Worm (Caenorhabditis elegans) whole organism, midembryonic: Measurements from ENCODE around the gene ZC373.3.

Experiments used
- T22C8.4 ChIP-seq: fragments of 200-800 bp; sonication (Bioruptor generic); IDR thresholded peaks from 2 replicates; pipeline ENCODE4 v1.3.6; 2022; ENCODE audit warnings: missing genetic modification characterization, missing compliant biosample characterization
- cog-1 ChIP-seq: sonication (generic microtip); optimal IDR thresholded peaks from 2 replicates; lab custom pipeline; 2016; ENCODE audit warnings: missing genetic modification characterization, missing compliant biosample characterization
- flt-1 ChIP-seq: fragments of 200-800 bp; sonication (Bioruptor generic); IDR thresholded peaks from 2 replicates; pipeline ENCODE4 v1.3.6; 2022; ENCODE audit warnings: missing genetic modification characterization, missing compliant biosample characterization
- klf-2 ChIP-seq: fragments of 200-800 bp; sonication (Bioruptor generic); conservative IDR thresholded peaks from 2 replicates; pipeline ENCODE4 v1.3.6; 2022; ENCODE audit warnings: missing genetic modification reagents, missing genetic modification characterization, missing compliant biosample characterization
- med-1 ChIP-seq: sonication (generic microtip); optimal IDR thresholded peaks from 2 replicates; lab custom pipeline; 2017; ENCODE audit warnings: missing genetic modification characterization, mild to moderate bottlenecking, missing compliant biosample characterization, antibody characterized with exemption, missing genetic modification reagents; ENCODE audit not compliant: insufficient read depth
- ref-1 ChIP-seq: fragments of 200-800 bp; sonication (Bioruptor generic); conservative IDR thresholded peaks from 2 replicates; pipeline ENCODE4 v1.3.6; 2022; ENCODE audit warnings: missing genetic modification reagents, missing genetic modification characterization, missing compliant biosample characterization
- tab-1 ChIP-seq: fragments of 200-800 bp; sonication (Bioruptor generic); IDR thresholded peaks from 2 replicates; pipeline ENCODE4 v1.3.6; 2022; ENCODE audit warnings: missing genetic modification characterization, missing compliant biosample characterization
- ztf-23 ChIP-seq: fragments of 200-800 bp; sonication (Bioruptor generic); IDR thresholded peaks from 2 replicates; pipeline ENCODE4 v1.3.6; 2022; ENCODE audit warnings: missing genetic modification reagents, missing genetic modification characterization, missing compliant biosample characterization
- ztf-29 ChIP-seq: fragments of 200-800 bp; sonication (Bioruptor generic); IDR thresholded peaks from 2 replicates; pipeline ENCODE4 v1.3.6; 2022; ENCODE audit warnings: missing genetic modification reagents, missing genetic modification characterization, missing compliant biosample characterization

The ZC373.3 gene

ce11 chrX:10051625-10052024 lies 8.7 kb upstream of the ZC373.3 start:
- TF ChIP-seq med-1 (GFP tag; lab: Kevin White, UChicago), result no peak
- no peak for TF ChIP-seq tab-1
- no peak for TF ChIP-seq klf-2 (GFP tag; lab: Robert Waterston, UW)
- TF ChIP-seq ztf-29 (GFP tag; lab: Robert Waterston, UW), result no peak
- no peak for TF ChIP-seq cog-1 (tag; lab: Kevin White, UChicago)
- no peak for TF ChIP-seq flt-1 (GFP tag; lab: Robert Waterston, UW)
- TF ChIP-seq ref-1 (GFP tag; lab: Robert Waterston, UW), result no peak
- no peak for TF ChIP-seq T22C8.4 (GFP tag; lab: Robert Waterston, UW)
- TF ChIP-seq ztf-23 (GFP tag; lab: Robert Waterston, UW), result no peak

- TF ChIP-seq ztf-29 (GFP tag; lab: Robert Waterston, UW) (no peak), ztf-23 (GFP tag; lab: Robert Waterston, UW) (no peak), med-1 (GFP tag; lab: Kevin White, UChicago) (no peak), flt-1 (GFP tag; lab: Robert Waterston, UW) (no peak), tab-1 (no peak)
Observed at ce11 chrX:10053742-10054409, 6.4 kb upstream of the ZC373.3 start, which contains the start of gene cbs-1. Gene cbs-1, plus strand, starts transcription at chrX:10054275.

DNA sequence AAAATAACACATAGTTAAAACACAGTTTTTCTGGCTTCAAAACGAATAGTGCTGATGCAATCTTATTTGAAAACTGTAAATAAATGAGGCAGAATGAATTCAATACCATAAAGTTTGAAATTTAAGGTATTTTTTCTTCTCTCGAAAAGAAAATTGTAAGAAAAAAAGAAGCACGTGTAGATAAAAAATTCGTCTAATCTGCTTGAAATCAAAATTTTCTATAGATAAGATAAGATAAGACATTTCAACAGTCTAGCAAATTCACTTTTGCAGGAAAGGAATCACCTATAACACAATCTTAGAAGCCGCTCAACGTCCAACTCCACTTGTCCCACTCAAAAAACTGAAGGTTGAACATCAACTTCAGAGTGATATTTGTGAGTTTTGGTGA lies 5.9 kb upstream of the ZC373.3 start:
- TF ChIP-seq ref-1 (GFP tag; lab: Robert Waterston, UW) (no peak), T22C8.4 (GFP tag; lab: Robert Waterston, UW) (no peak), tab-1 (no peak), ztf-29 (GFP tag; lab: Robert Waterston, UW) (no peak), cog-1 (tag; lab: Kevin White, UChicago) (no peak), flt-1 (GFP tag; lab: Robert Waterston, UW) (no peak), med-1 (GFP tag; lab: Kevin White, UChicago) (no peak), ztf-23 (GFP tag; lab: Robert Waterston, UW) (no peak), klf-2 (GFP tag; lab: Robert Waterston, UW) (no peak)

ce11 chrX:10058332-10058731 lies 2.0 kb upstream of the ZC373.3 start, which contains the start of gene ZC373.2:
Gene ZC373.2, minus strand, starts transcription at chrX:10058432.
- TF ChIP-seq klf-2 (GFP tag; lab: Robert Waterston, UW), result no peak
- no peak for TF ChIP-seq flt-1 (GFP tag; lab: Robert Waterston, UW)
- no peak for TF ChIP-seq cog-1 (tag; lab: Kevin White, UChicago)
- no peak for TF ChIP-seq ref-1 (GFP tag; lab: Robert Waterston, UW)
- no peak for TF ChIP-seq tab-1
- TF ChIP-seq ztf-29 (GFP tag; lab: Robert Waterston, UW), result no peak
- no peak for TF ChIP-seq ztf-23 (GFP tag; lab: Robert Waterston, UW)
- no peak for TF ChIP-seq T22C8.4 (GFP tag; lab: Robert Waterston, UW)
- TF ChIP-seq med-1 (GFP tag; lab: Kevin White, UChicago), result no peak

DNA sequence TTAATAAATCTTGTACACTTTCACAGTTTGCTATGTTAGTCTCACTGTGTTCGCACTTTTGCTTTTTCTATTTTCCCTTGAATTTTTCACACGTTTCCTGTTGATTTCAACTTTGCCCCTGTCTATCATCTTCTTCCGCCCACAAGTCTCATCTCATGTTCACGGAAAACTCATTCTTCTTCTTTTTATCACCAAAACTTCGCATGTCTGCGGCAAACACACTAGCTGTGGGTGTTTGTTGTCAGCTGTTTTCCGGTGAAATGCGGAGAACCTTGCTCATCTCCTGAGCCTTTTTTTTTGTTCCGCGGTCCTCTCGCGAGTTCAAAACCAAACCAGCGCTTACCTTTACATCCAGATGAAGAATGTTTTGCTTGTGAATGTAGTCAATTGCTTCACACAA lies 8.1 kb downstream of the ZC373.3 start:
- no peak for TF ChIP-seq tab-1
- TF ChIP-seq klf-2 (GFP tag; lab: Robert Waterston, UW), result no peak
- TF ChIP-seq ztf-23 (GFP tag; lab: Robert Waterston, UW), result no peak

- no peak for TF ChIP-seq flt-1 (GFP tag; lab: Robert Waterston, UW)
- TF ChIP-seq cog-1 (tag; lab: Kevin White, UChicago), result no peak
- TF ChIP-seq ztf-29 (GFP tag; lab: Robert Waterston, UW), result no peak
- TF ChIP-seq ref-1 (GFP tag; lab: Robert Waterston, UW), result no peak
- no peak for TF ChIP-seq T22C8.4 (GFP tag; lab: Robert Waterston, UW)
- TF ChIP-seq klf-2 (GFP tag; lab: Robert Waterston, UW), result no peak
- no peak for TF ChIP-seq tab-1
- no peak for TF ChIP-seq ztf-23 (GFP tag; lab: Robert Waterston, UW)
- no peak for TF ChIP-seq med-1 (GFP tag; lab: Kevin White, UChicago)
Observed at ce11 chrX:10069692-10070091, 9.4 kb downstream of the ZC373.3 start, which contains the start of gene mlck-1. Gene mlck-1, minus strand, starts transcription at chrX:10069792.

ce11 chrX:10074233-10074632 lies 13.9 kb downstream of the ZC373.3 start, which contains the start of gene ZC373.5:
Gene ZC373.5, minus strand, starts transcription at chrX:10074391.
- TF ChIP-seq tab-1, result no peak
- no peak for TF ChIP-seq med-1 (GFP tag; lab: Kevin White, UChicago)
- no peak for TF ChIP-seq ref-1 (GFP tag; lab: Robert Waterston, UW)
- TF ChIP-seq ztf-29 (GFP tag; lab: Robert Waterston, UW), result no peak
- no peak for TF ChIP-seq ztf-23 (GFP tag; lab: Robert Waterston, UW)
- TF ChIP-seq T22C8.4 (GFP tag; lab: Robert Waterston, UW), result no peak
- no peak for TF ChIP-seq cog-1 (tag; lab: Kevin White, UChicago)
- TF ChIP-seq klf-2 (GFP tag; lab: Robert Waterston, UW), result no peak
- TF ChIP-seq flt-1 (GFP tag; lab: Robert Waterston, UW), result no peak

DNA sequence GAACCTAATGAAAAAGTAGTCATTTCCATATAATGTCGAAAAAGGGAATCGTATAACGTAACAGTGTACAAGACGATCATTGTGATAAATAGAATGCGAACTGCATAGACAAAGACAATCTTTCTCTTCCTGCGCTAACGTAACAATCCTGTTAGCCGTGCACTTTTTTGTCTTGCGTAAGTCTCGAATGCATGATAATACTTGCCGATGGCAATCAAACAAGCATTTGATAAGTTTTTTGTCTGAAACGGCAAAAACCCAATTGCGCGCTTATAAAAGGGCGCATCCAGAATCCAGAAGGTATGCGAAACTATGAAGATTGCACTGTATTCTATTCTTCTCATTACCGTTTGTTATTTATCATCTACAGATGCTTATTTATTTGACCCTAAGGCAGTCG lies 14.7 kb downstream of the ZC373.3 start, which contains the start of gene dao-4:
TSS of gene dao-4 (plus strand) at position 301 of the 400 bp plus-strand sequence.
- TF ChIP-seq tab-1, result no peak
- TF ChIP-seq klf-2 (GFP tag; lab: Robert Waterston, UW), result no peak
- no peak for TF ChIP-seq ztf-23 (GFP tag; lab: Robert Waterston, UW)
- no peak for TF ChIP-seq cog-1 (tag; lab: Kevin White, UChicago)
- no peak for TF ChIP-seq T22C8.4 (GFP tag; lab: Robert Waterston, UW)
- TF ChIP-seq med-1 (GFP tag; lab: Kevin White, UChicago), result no peak
- no peak for TF ChIP-seq ref-1 (GFP tag; lab: Robert Waterston, UW)
- TF ChIP-seq flt-1 (GFP tag; lab: Robert Waterston, UW), result no peak
- no peak for TF ChIP-seq ztf-29 (GFP tag; lab: Robert Waterston, UW)

DNA sequence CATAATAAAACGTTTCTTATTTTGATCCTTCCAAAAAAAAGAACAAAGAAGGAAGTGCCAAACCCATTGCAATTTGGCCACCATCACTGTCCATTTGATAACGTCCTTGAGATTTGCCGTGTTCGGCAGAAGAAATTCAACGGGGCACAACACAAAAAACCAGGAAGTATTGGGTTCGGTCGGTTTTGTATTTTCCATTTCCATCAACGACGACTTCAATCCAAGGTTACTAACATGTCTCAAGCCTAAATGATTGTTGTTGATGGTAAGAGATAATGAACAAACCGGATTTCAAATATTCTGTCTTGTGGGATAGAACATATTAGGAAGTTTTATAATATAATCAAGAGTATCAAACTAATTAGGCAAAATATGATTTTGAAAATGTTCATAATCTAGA lies 16.0 kb downstream of the ZC373.3 start:
- TF ChIP-seq med-1 (GFP tag; lab: Kevin White, UChicago) (no peak), ref-1 (GFP tag; lab: Robert Waterston, UW) (no peak), klf-2 (GFP tag; lab: Robert Waterston, UW) (no peak), ztf-23 (GFP tag; lab: Robert Waterston, UW) (no peak), flt-1 (GFP tag; lab: Robert Waterston, UW) (no peak), tab-1 (no peak), ztf-29 (GFP tag; lab: Robert Waterston, UW) (no peak), T22C8.4 (GFP tag; lab: Robert Waterston, UW) (no peak), cog-1 (tag; lab: Kevin White, UChicago) (no peak)
